Fruit fly (Drosophila melanogaster) whole organism, embryonic: ENCODE measurements around the gene witty.

Experiments used
- ATbp ChIP-seq: fragments of 200-800 bp; sonication (Bioruptor generic); optimal IDR thresholded peaks from 2 replicates; lab custom pipeline; 2017; ENCODE audit warnings: missing biosample characterization, mild to moderate bottlenecking, missing genetic modification characterization, missing genetic modification reagents
- Blimp-1 ChIP-seq: fragments of 200-800 bp; sonication (Bioruptor generic); optimal IDR thresholded peaks from 3 replicates; lab custom pipeline; 2018; ENCODE audit warnings: missing biosample characterization, missing genetic modification characterization, mild to moderate bottlenecking, moderate library complexity, missing genetic modification reagents
- CG10147 ChIP-seq: fragments of 200-800 bp; sonication (Bioruptor generic); optimal IDR thresholded peaks from 2 replicates; lab custom pipeline; 2019; ENCODE audit warnings: missing biosample characterization, mild to moderate bottlenecking, missing genetic modification characterization, moderate library complexity
- CG1024 ChIP-seq: fragments of 200-800 bp; sonication (Bioruptor generic); IDR thresholded peaks from 2 replicates; pipeline ENCODE4 v1.3.6; 2022; ENCODE audit warnings: missing biosample characterization, missing genetic modification characterization
- CG11456 ChIP-seq: fragments of 200-800 bp; sonication (Bioruptor generic); IDR thresholded peaks from 3 replicates; pipeline ENCODE4 v1.3.6; 2022; ENCODE audit warnings: missing biosample characterization, missing genetic modification characterization
- CG15269 ChIP-seq: fragments of 200-800 bp; sonication (Bioruptor generic); optimal IDR thresholded peaks from 2 replicates; lab custom pipeline; 2018; ENCODE audit warnings: missing biosample characterization, mild to moderate bottlenecking, missing genetic modification characterization, moderate library complexity
- CG17829 ChIP-seq: fragments of 200-800 bp; optimal IDR thresholded peaks from 2 replicates; lab custom pipeline; 2019; ENCODE audit warnings: missing biosample characterization, mild to moderate bottlenecking, missing genetic modification characterization, moderate library complexity
- CG18262 ChIP-seq: fragments of 200-800 bp; optimal IDR thresholded peaks from 3 replicates; lab custom pipeline; 2019; ENCODE audit warnings: missing biosample characterization, mild to moderate bottlenecking, missing genetic modification characterization, moderate library complexity
- CG2199 ChIP-seq: fragments of 200-800 bp; sonication (Bioruptor generic); IDR thresholded peaks from 3 replicates; pipeline ENCODE4 v1.3.6; 2022; ENCODE audit warnings: missing biosample characterization, missing genetic modification characterization
- CG30020 ChIP-seq: fragments of 200-800 bp; optimal IDR thresholded peaks from 2 replicates; lab custom pipeline; 2019; ENCODE audit warnings: missing biosample characterization, mild to moderate bottlenecking, missing genetic modification characterization, moderate library complexity
- CG33557 ChIP-seq: fragments of 200-800 bp; sonication (Bioruptor generic); optimal IDR thresholded peaks from 2 replicates; lab custom pipeline; 2019; ENCODE audit warnings: missing biosample characterization, mild to moderate bottlenecking, missing genetic modification characterization, moderate library complexity
- CG34422 ChIP-seq: fragments of 200-800 bp; sonication (Bioruptor generic); IDR thresholded peaks from 3 replicates; pipeline ENCODE4 v1.3.6; 2022; ENCODE audit warnings: missing biosample characterization, missing genetic modification characterization
- CG43689 ChIP-seq: fragments of 200-800 bp; sonication (Bioruptor generic); IDR thresholded peaks from 2 replicates; pipeline ENCODE4 v1.3.6; 2022; ENCODE audit warnings: missing biosample characterization, missing genetic modification characterization
- CG4820 ChIP-seq: fragments of 200-800 bp; sonication (Bioruptor generic); optimal IDR thresholded peaks from 3 replicates; lab custom pipeline; 2016; ENCODE audit warnings: missing biosample characterization, missing genetic modification characterization
- CG6813 ChIP-seq: fragments of 200-800 bp; sonication (Bioruptor generic); optimal IDR thresholded peaks from 2 replicates; lab custom pipeline; 2017; ENCODE audit warnings: missing biosample characterization, missing genetic modification characterization, mild to moderate bottlenecking, moderate library complexity, missing genetic modification reagents
- CG7357 ChIP-seq: fragments of 200-800 bp; sonication (Bioruptor generic); IDR thresholded peaks from 3 replicates; pipeline ENCODE4 v1.3.6; 2022; ENCODE audit warnings: missing biosample characterization, missing genetic modification characterization
- CG7839 ChIP-seq: fragments of 200-800 bp; sonication (Bioruptor generic); optimal IDR thresholded peaks from 3 replicates; lab custom pipeline; 2018; ENCODE audit warnings: missing biosample characterization, mild to moderate bottlenecking, missing genetic modification characterization, moderate library complexity
- CG8924 ChIP-seq: fragments of 200-800 bp; optimal IDR thresholded peaks from 3 replicates; lab custom pipeline; 2019; ENCODE audit warnings: missing biosample characterization, mild to moderate bottlenecking, missing genetic modification characterization, moderate library complexity
- Chrac-16 ChIP-seq: fragments of 200-800 bp; sonication (Bioruptor generic); optimal IDR thresholded peaks from 3 replicates; lab custom pipeline; 2016; ENCODE audit warnings: missing biosample characterization, missing genetic modification characterization
- D ChIP-seq, 2 experiments: fragments of 200-800 bp in 1 of 2; fragments of >200 bp in 1 of 2; sonication (Bioruptor generic) in 1 of 2; optimal IDR thresholded peaks; 2 replicates in 1 of 2; 3 replicates in 1 of 2; lab custom pipeline; 2017; ENCODE audit warnings: mild to moderate bottlenecking in 1 of 2, missing biosample characterization in 1 of 2, missing genetic modification characterization in 1 of 2, missing genetic modification reagents in 1 of 2
- Drgx ChIP-seq: fragments of 200-800 bp; sonication (Bioruptor generic); IDR thresholded peaks from 2 replicates; pipeline ENCODE4 v1.3.6; 2022; ENCODE audit warnings: missing biosample characterization, missing genetic modification characterization
- E2f1 ChIP-seq: fragments of 200-800 bp; sonication (Bioruptor generic); IDR thresholded peaks from 2 replicates; pipeline ENCODE4 v1.3.6; 2022; ENCODE audit warnings: missing biosample characterization, missing genetic modification characterization
- Elba2 ChIP-seq: fragments of 200-800 bp; sonication (Bioruptor generic); optimal IDR thresholded peaks from 3 replicates; lab custom pipeline; 2016; ENCODE audit warnings: missing biosample characterization, missing genetic modification characterization
- Hsf ChIP-seq: fragments of 200-800 bp; sonication (Bioruptor generic); optimal IDR thresholded peaks from 3 replicates; lab custom pipeline; 2016; ENCODE audit warnings: missing biosample characterization, missing genetic modification characterization
- MBD-R2 ChIP-seq: fragments of 200-800 bp; sonication (Bioruptor generic); IDR thresholded peaks from 2 replicates; pipeline ENCODE4 v1.3.6; 2022; ENCODE audit warnings: missing biosample characterization, missing genetic modification characterization
- Sox102F ChIP-seq: fragments of 200-800 bp; sonication (Bioruptor generic); optimal IDR thresholded peaks from 2 replicates; lab custom pipeline; 2018; ENCODE audit warnings: missing biosample characterization, mild to moderate bottlenecking, missing genetic modification characterization, moderate library complexity
- amos ChIP-seq: fragments of 200-800 bp; sonication (Bioruptor generic); IDR thresholded peaks from 2 replicates; pipeline ENCODE4 v1.3.6; 2022; ENCODE audit warnings: missing biosample characterization, missing genetic modification characterization; ENCODE audit not compliant: partially characterized antibody
- ara ChIP-seq: fragments of 200-800 bp; sonication (Bioruptor generic); IDR thresholded peaks from 2 replicates; pipeline ENCODE4 v1.3.6; 2022; ENCODE audit warnings: missing biosample characterization, missing genetic modification characterization
- ato ChIP-seq: fragments of 200-800 bp; sonication (Bioruptor generic); IDR thresholded peaks from 2 replicates; pipeline ENCODE4 v1.3.6; 2022; ENCODE audit warnings: missing biosample characterization, missing genetic modification characterization; ENCODE audit not compliant: partially characterized antibody
- az2 ChIP-seq: fragments of 200-800 bp; sonication (Bioruptor generic); optimal IDR thresholded peaks from 3 replicates; lab custom pipeline; 2016; ENCODE audit warnings: missing biosample characterization, missing genetic modification characterization
- bbx ChIP-seq: fragments of 200-800 bp; sonication (Bioruptor generic); IDR thresholded peaks from 2 replicates; pipeline ENCODE4 v1.3.6; 2022; ENCODE audit warnings: missing biosample characterization, missing genetic modification characterization; ENCODE audit not compliant: partially characterized antibody
- dmrt99B ChIP-seq: fragments of 200-800 bp; sonication (Bioruptor generic); optimal IDR thresholded peaks from 2 replicates; lab custom pipeline; 2018; ENCODE audit warnings: missing biosample characterization, mild to moderate bottlenecking, missing genetic modification characterization, moderate library complexity
- en ChIP-seq: fragments of 200-800 bp; sonication (Bioruptor generic); optimal IDR thresholded peaks from 2 replicates; lab custom pipeline; 2016; ENCODE audit warnings: missing biosample characterization, missing genetic modification characterization
- ewg ChIP-seq: fragments of 200-800 bp; sonication (Bioruptor generic); optimal IDR thresholded peaks from 3 replicates; lab custom pipeline; 2017; ENCODE audit warnings: mild to moderate bottlenecking, missing biosample characterization, missing genetic modification reagents, missing genetic modification characterization
- fd96Cb ChIP-seq: fragments of 200-800 bp; sonication (Bioruptor generic); optimal IDR thresholded peaks from 2 replicates; lab custom pipeline; 2018; ENCODE audit warnings: missing biosample characterization, mild to moderate bottlenecking, missing genetic modification characterization, moderate library complexity
- hb ChIP-seq: fragments of 200-800 bp; sonication (Bioruptor generic); IDR thresholded peaks from 3 replicates; pipeline ENCODE4 v1.3.6; 2022; ENCODE audit warnings: missing biosample characterization, missing genetic modification characterization; ENCODE audit not compliant: partially characterized antibody
- lab ChIP-seq: fragments of 200-800 bp; sonication (Bioruptor generic); optimal IDR thresholded peaks from 3 replicates; lab custom pipeline; 2017; ENCODE audit warnings: missing biosample characterization, missing genetic modification characterization, mild to moderate bottlenecking, moderate library complexity, missing genetic modification reagents
- nmo ChIP-seq: fragments of 200-800 bp; sonication (Bioruptor generic); optimal IDR thresholded peaks from 2 replicates; lab custom pipeline; 2018; ENCODE audit warnings: missing biosample characterization, mild to moderate bottlenecking, missing genetic modification characterization, moderate library complexity
- peb ChIP-seq: fragments of 200-800 bp; sonication (Bioruptor generic); IDR thresholded peaks from 2 replicates; pipeline ENCODE4 v1.3.6; 2022; ENCODE audit warnings: missing biosample characterization, missing genetic modification characterization
- pnt ChIP-seq: fragments of 200-800 bp; sonication (Bioruptor generic); optimal IDR thresholded peaks from 3 replicates; lab custom pipeline; 2016; ENCODE audit warnings: missing biosample characterization, missing genetic modification characterization
- prd ChIP-seq, 3 experiments: fragments of >200 bp in 2 of 3; fragments of 200-800 bp in 1 of 3; sonication (Bioruptor generic) in 1 of 3; optimal IDR thresholded peaks in 2 of 3; IDR thresholded peaks in 1 of 3; 2 replicates in 2 of 3; 3 replicates in 1 of 3; pipeline versions ENCODE4 v1.3.6 to Lab custom; 2017 to 2022; ENCODE audit warnings: missing biosample characterization in 1 of 3, missing genetic modification characterization in 1 of 3
- ranshi ChIP-seq: fragments of 200-800 bp; sonication (Bioruptor generic); IDR thresholded peaks from 2 replicates; pipeline ENCODE4 v1.3.6; 2022; ENCODE audit warnings: missing biosample characterization, missing genetic modification characterization
- sens ChIP-seq: fragments of 200-800 bp; sonication (Bioruptor generic); peaks from one replicate; lab custom pipeline; 2016; ENCODE audit warnings: missing biosample characterization, missing genetic modification characterization
- slbo ChIP-seq: fragments of 200-800 bp; sonication (Bioruptor generic); IDR thresholded peaks from 2 replicates; pipeline ENCODE4 v1.3.6; 2022; ENCODE audit warnings: missing biosample characterization, missing genetic modification characterization
- vvl ChIP-seq: fragments of 200-800 bp; sonication (Bioruptor generic); IDR thresholded peaks from 2 replicates; pipeline ENCODE4 v1.3.6; 2022; ENCODE audit warnings: missing biosample characterization, missing genetic modification characterization
- wor ChIP-seq: fragments of 200-800 bp; sonication (Bioruptor generic); IDR thresholded peaks from 2 replicates; pipeline ENCODE4 v1.3.6; 2022; ENCODE audit warnings: missing biosample characterization, missing genetic modification characterization
- z ChIP-seq: fragments of 200-800 bp; sonication (Bioruptor generic); IDR thresholded peaks from 3 replicates; pipeline ENCODE4 v1.3.6; 2022; ENCODE audit warnings: missing biosample characterization, missing genetic modification characterization

Gene witty

dm6 chr2L:8290653-8291233, 47.3 kb upstream of the witty start (continued):
- TF ChIP-seq Drgx (GFP tag; lab: Robert Waterston, UW) (peak; percentile 80), sens (GFP tag; lab: Kevin White, UChicago) (peak; percentile 88), ato (GFP tag; lab: Robert Waterston, UW) (no peak), CG2199 (GFP tag; lab: Robert Waterston, UW) (0 out of 3 replicates have a peak, but pooled peaks have one; percentile 62), hb (GFP tag; lab: Robert Waterston, UW) (no peak), wor (GFP tag; lab: Robert Waterston, UW) (no peak), CG7357 (GFP tag; lab: Robert Waterston, UW) (0 out of 3 replicates have a peak, but pooled peaks have one; percentile 23), CG30020 (tag; lab: Kevin White, UChicago) (no peak), ara (GFP tag; lab: Robert Waterston, UW) (peak; percentile 23; the same call in 1 of the 2 replicates), Sox102F (peak; percentile 34), ATbp (GFP tag; lab: Kevin White, UChicago) (peak; percentile 21), prd (optimal IDR thresholded peaks at IDR 0.05; lab: Kevin White, UChicago) (no peak), prd (GFP tag; IDR thresholded peaks at IDR 0.05; lab: Robert Waterston, UW) (peak; percentile 41; the same call in 1 of the 3 replicates), D (optimal IDR thresholded peaks at IDR 0.05; lab: Kevin White, UChicago) (no peak), D (GFP tag; optimal IDR thresholded peaks at IDR 0.05; lab: Kevin White, UChicago) (peak; percentile 5), CG15269 (tag; lab: Kevin White, UChicago) (no peak), CG7839 (tag; lab: Kevin White, UChicago) (peak; percentile 43), z (GFP tag; lab: Robert Waterston, UW) (no peak), dmrt99B (tag; lab: Kevin White, UChicago) (peak; percentile 39), CG8924 (tag; lab: Kevin White, UChicago) (peak; percentile 0), CG34422 (0 out of 3 replicates have a peak, but pooled peaks have one; percentile 43), az2 (GFP tag; lab: Kevin White, UChicago) (peak; percentile 1), CG17829 (peak; percentile 7), Blimp-1 (GFP tag; lab: Kevin White, UChicago) (peak; percentile 15), amos (GFP tag; lab: Robert Waterston, UW) (peak; percentile 49; the same call in 1 of the 2 replicates), CG18262 (tag; lab: Kevin White, UChicago) (peak; percentile 26), ewg (peak; percentile 17), E2f1 (GFP tag; lab: Robert Waterston, UW) (0 out of 2 replicates have a peak, but pooled peaks have one; percentile 12), nmo (GFP tag; lab: Kevin White, UChicago) (peak; percentile 15), Hsf (GFP tag; lab: Kevin White, UChicago) (peak; percentile 16), pnt (peak; percentile 28), en (no peak), ranshi (GFP tag; lab: Robert Waterston, UW) (0 out of 2 replicates have a peak, but pooled peaks have one; percentile 28), Chrac-16 (GFP tag; lab: Kevin White, UChicago) (peak; percentile 8), fd96Cb (tag; lab: Kevin White, UChicago) (peak; percentile 9), slbo (peak; percentile 28; the same call in 1 of the 2 replicates), CG11456 (0 out of 3 replicates have a peak, but pooled peaks have one; percentile 13), vvl (peak; percentile 30; the same call in 1 of the 2 replicates)
- TF ChIP-seq, all 482 proteins: peak for 74

dm6 chr2L:8292159-8292887, 45.8 kb upstream of the witty start:
- TF ChIP-seq bbx (GFP tag; lab: Robert Waterston, UW) (no peak), CG33557 (GFP tag; lab: Kevin White, UChicago) (peak; percentile 94), CG6813 (GFP tag; lab: Kevin White, UChicago) (peak; percentile 94), CG43689 (GFP tag; lab: Robert Waterston, UW) (peak; percentile 90), MBD-R2 (GFP tag; lab: Robert Waterston, UW) (peak; percentile 90), peb (GFP tag; lab: Robert Waterston, UW) (peak; percentile 93), az2 (GFP tag; lab: Kevin White, UChicago) (peak; percentile 95), Elba2 (GFP tag; lab: Kevin White, UChicago) (no peak), lab (GFP tag; lab: Kevin White, UChicago) (peak; percentile 97), CG4820 (GFP tag; lab: Kevin White, UChicago) (peak; percentile 93), CG10147 (GFP tag; lab: Kevin White, UChicago) (peak; percentile 94), CG1024 (peak; percentile 89)
